Worm (Caenorhabditis elegans) whole organism, mixed stage, embryonic: Measurements from ENCODE around the gene T15B7.15.

Source experiments
- M03D4.4 ChIP-seq: sonication (generic microtip); optimal IDR thresholded peaks from 2 replicates; lab custom pipeline; 2017; ENCODE audit warnings: mild to moderate bottlenecking, missing genetic modification characterization, missing compliant biosample characterization
- blmp-1 ChIP-seq: fragments of 150-350 bp; optimal IDR thresholded peaks from 2 replicates; lab custom pipeline; 2014; ENCODE audit warnings: missing biosample characterization, missing genetic modification characterization
- ceh-43 ChIP-seq: fragments of 200-800 bp; sonication (Bioruptor generic); optimal IDR thresholded peaks from 2 replicates; lab custom pipeline; 2018; ENCODE audit warnings: mild to moderate bottlenecking, missing genetic modification characterization, moderate library complexity, missing compliant biosample characterization
- elt-1 ChIP-seq: sonication (generic microtip); optimal IDR thresholded peaks from 2 replicates; lab custom pipeline; 2017; ENCODE audit warnings: missing genetic modification characterization, mild to moderate bottlenecking, missing compliant biosample characterization, antibody characterized with exemption, moderate library complexity, borderline replicate concordance; ENCODE audit not compliant: insufficient read depth
- lsy-2 ChIP-seq: fragments of 150-350 bp; optimal IDR thresholded peaks from 2 replicates; lab custom pipeline; 2014; ENCODE audit warnings: missing biosample characterization, missing genetic modification characterization
- nhr-28 ChIP-seq: fragments of 150-350 bp; optimal IDR thresholded peaks from 2 replicates; lab custom pipeline; 2014; ENCODE audit warnings: missing biosample characterization, missing genetic modification characterization
- nhr-76 ChIP-seq: sonication (generic microtip); optimal IDR thresholded peaks from 2 replicates; lab custom pipeline; 2017; ENCODE audit warnings: missing biosample characterization, missing genetic modification characterization
- pha-4 ChIP-seq: fragments of 150-350 bp; optimal IDR thresholded peaks from 2 replicates; lab custom pipeline; 2018; ENCODE audit warnings: missing biosample characterization, missing genetic modification reagents, missing genetic modification characterization
- unc-62 ChIP-seq: fragments of 150-350 bp; optimal IDR thresholded peaks from 2 replicates; lab custom pipeline; 2014; ENCODE audit warnings: missing biosample characterization, missing genetic modification reagents, missing genetic modification characterization
- zip-8 ChIP-seq: fragments of 150-350 bp; optimal IDR thresholded peaks from 2 replicates; lab custom pipeline; 2014; ENCODE audit warnings: missing biosample characterization, missing genetic modification characterization
- ztf-11 ChIP-seq: fragments of 150-350 bp; optimal IDR thresholded peaks from 2 replicates; lab custom pipeline; 2014; ENCODE audit warnings: missing biosample characterization, missing genetic modification characterization

DNA sequence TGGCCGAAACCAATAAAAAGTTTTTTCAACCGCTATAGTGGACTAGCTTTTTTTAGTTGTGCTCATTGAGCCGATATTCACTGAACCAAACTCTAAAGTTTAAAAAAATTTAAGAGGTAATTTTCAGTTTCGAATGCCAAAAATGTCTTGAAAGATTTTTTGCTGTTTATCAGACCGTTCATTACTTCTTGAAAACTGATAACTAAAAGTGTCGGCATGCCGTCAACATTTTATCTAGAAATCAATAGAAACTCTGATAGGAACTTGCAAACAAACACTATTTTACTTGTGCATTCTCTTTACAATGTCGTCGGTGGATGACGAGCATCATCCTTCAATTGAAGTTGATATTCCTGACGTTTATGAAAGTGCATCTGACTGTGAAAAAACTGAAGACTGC is 43.3 kb upstream of the T15B7.15 start:
- TF ChIP-seq unc-62, result no peak
- TF ChIP-seq elt-1 (tag; lab: Kevin White, UChicago), result no peak
- no peak for TF ChIP-seq pha-4 (tag; lab: Kevin White, UChicago)
- TF ChIP-seq nhr-28 (tag; lab: Kevin White, UChicago), result no peak
- TF ChIP-seq M03D4.4 (tag; lab: Kevin White, UChicago), result no peak
- TF ChIP-seq lsy-2 (tag; lab: Kevin White, UChicago), result no peak
- no peak for TF ChIP-seq nhr-76 (tag; lab: Kevin White, UChicago)
- no peak for TF ChIP-seq ztf-11 (tag; lab: Kevin White, UChicago)
- no peak for TF ChIP-seq ceh-43
- TF ChIP-seq zip-8 (tag; lab: Kevin White, UChicago), result no peak
- TF ChIP-seq blmp-1 (tag; lab: Kevin White, UChicago), result no peak
